Worm (Caenorhabditis elegans) whole organism, early embryonic: ENCODE data around the gene spp-7.

ENCODE experiments used
- B0310.2 ChIP-seq: sonication (generic microtip); optimal IDR thresholded peaks from 2 replicates; lab custom pipeline; 2016; ENCODE audit warnings: mild to moderate bottlenecking, missing genetic modification characterization, missing compliant biosample characterization
- F13C5.2 ChIP-seq: sonication (generic microtip); optimal IDR thresholded peaks from 2 replicates; lab custom pipeline; 2017; ENCODE audit warnings: mild to moderate bottlenecking, missing genetic modification characterization, inconsistent platforms, missing compliant biosample characterization
- ama-1 ChIP-seq: fragments of 150-350 bp; optimal IDR thresholded peaks from 2 replicates; lab custom pipeline; 2014
- ceh-13 ChIP-seq: fragments of 200-800 bp; sonication (Bioruptor generic); optimal IDR thresholded peaks from 2 replicates; lab custom pipeline; 2018; ENCODE audit warnings: mild to moderate bottlenecking, missing genetic modification characterization, missing compliant biosample characterization
- ceh-36 ChIP-seq: sonication (generic microtip); optimal IDR thresholded peaks from 2 replicates; lab custom pipeline; 2016; ENCODE audit warnings: missing genetic modification characterization, inconsistent platforms, missing compliant biosample characterization
- ets-7 ChIP-seq: sonication (generic microtip); optimal IDR thresholded peaks from 2 replicates; lab custom pipeline; 2016; ENCODE audit warnings: missing genotype, missing genetic modification characterization, missing compliant biosample characterization
- flt-1 ChIP-seq: fragments of 200-800 bp; sonication (Bioruptor generic); IDR thresholded peaks from 2 replicates; pipeline ENCODE4 v1.3.6; 2022; ENCODE audit warnings: missing genetic modification characterization, missing compliant biosample characterization
- hmg-4 ChIP-seq: fragments of 200-800 bp; sonication (Bioruptor generic); optimal IDR thresholded peaks from 2 replicates; lab custom pipeline; 2018; ENCODE audit warnings: mild to moderate bottlenecking, missing genetic modification characterization, missing compliant biosample characterization
- hnd-1 ChIP-seq: sonication (generic microtip); optimal IDR thresholded peaks from 2 replicates; lab custom pipeline; 2016; ENCODE audit warnings: missing genetic modification characterization, missing compliant biosample characterization
- scrt-1 ChIP-seq: fragments of 200-800 bp; sonication (Bioruptor generic); IDR thresholded peaks from 2 replicates; pipeline ENCODE4 v1.3.6; 2022; ENCODE audit warnings: missing genetic modification characterization, missing compliant biosample characterization
- sea-1 ChIP-seq: fragments of 200-800 bp; sonication (Bioruptor generic); conservative IDR thresholded peaks from 2 replicates; pipeline ENCODE4 v1.3.6; 2022; ENCODE audit warnings: missing genetic modification characterization, missing compliant biosample characterization
- tbx-11 ChIP-seq: fragments of 200-800 bp; sonication (Bioruptor generic); IDR thresholded peaks from 2 replicates; pipeline ENCODE4 v1.3.6; 2022; ENCODE audit warnings: missing genetic modification characterization, missing compliant biosample characterization
- tbx-37 ChIP-seq: fragments of 200-800 bp; sonication (Bioruptor generic); conservative IDR thresholded peaks from 2 replicates; pipeline ENCODE4 v1.3.6; 2022; ENCODE audit warnings: missing genetic modification reagents, missing genetic modification characterization, missing compliant biosample characterization
- tra-4 ChIP-seq: sonication (generic microtip); optimal IDR thresholded peaks from 2 replicates; lab custom pipeline; 2017; ENCODE audit warnings: missing genetic modification characterization, missing compliant biosample characterization

DNA sequence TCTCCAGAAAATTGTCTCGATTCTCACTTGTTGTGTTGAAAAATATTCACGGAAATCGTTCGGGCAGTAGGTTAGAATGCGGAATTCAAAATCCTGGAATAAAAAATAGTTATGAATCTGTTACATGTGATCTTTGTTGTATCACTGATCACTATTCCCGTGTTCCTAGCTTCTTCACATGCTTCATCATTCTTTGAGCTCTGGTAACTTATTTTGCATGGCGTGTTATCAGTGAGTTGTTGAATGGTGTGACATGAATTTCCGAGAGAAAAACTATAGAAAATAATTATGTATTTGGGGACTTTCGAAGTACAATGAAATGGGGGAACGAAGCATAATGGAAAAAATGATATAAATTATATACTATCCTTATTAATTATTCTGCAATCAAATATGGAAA, 22.0 kb downstream of the spp-7 start:
- TF ChIP-seq ets-7 (no peak), ceh-13 (GFP tag; lab: Kevin White, UChicago) (no peak), sea-1 (no peak), ama-1 (lab: Kevin White, UChicago) (no peak), B0310.2 (tag; lab: Kevin White, UChicago) (no peak), tbx-37 (GFP tag; lab: Robert Waterston, UW) (no peak), F13C5.2 (tag; lab: Kevin White, UChicago) (no peak), scrt-1 (GFP tag; lab: Robert Waterston, UW) (no peak), flt-1 (GFP tag; lab: Robert Waterston, UW) (no peak), hmg-4 (GFP tag; lab: Kevin White, UChicago) (no peak), ceh-36 (no peak), tbx-11 (GFP tag; lab: Robert Waterston, UW) (no peak), hnd-1 (tag; lab: Kevin White, UChicago) (no peak), tra-4 (tag; lab: Kevin White, UChicago) (no peak)
